Worm (Caenorhabditis elegans) whole organism, L2 larva: Measurements from ENCODE around the gene gst-39.

Experiments used
- C34F6.9 ChIP-seq: fragments of 150-350 bp; optimal IDR thresholded peaks from 2 replicates; lab custom pipeline; 2014; ENCODE audit warnings: missing biosample characterization, missing genetic modification characterization
- F13H6.1 ChIP-seq: sonication (generic microtip); optimal IDR thresholded peaks from 2 replicates; lab custom pipeline; 2016; ENCODE audit warnings: missing genetic modification characterization, missing compliant biosample characterization
- R02D3.7 ChIP-seq: fragments of 150-350 bp; optimal IDR thresholded peaks from 2 replicates; lab custom pipeline; 2014; ENCODE audit warnings: missing biosample characterization, missing genetic modification characterization
- Y55F3AM.14 ChIP-seq: fragments of 200-800 bp; sonication (Bioruptor generic); optimal IDR thresholded peaks from 2 replicates; lab custom pipeline; 2018; ENCODE audit warnings: mild to moderate bottlenecking, missing genetic modification characterization, missing compliant biosample characterization
- ZK546.5 ChIP-seq: sonication (generic microtip); optimal IDR thresholded peaks from 2 replicates; lab custom pipeline; 2017; ENCODE audit warnings: missing biosample characterization, missing genetic modification characterization
- alr-1 ChIP-seq: fragments of 150-350 bp; optimal IDR thresholded peaks from 2 replicates; lab custom pipeline; 2014; ENCODE audit warnings: missing biosample characterization, missing genetic modification characterization
- aly-2 ChIP-seq: fragments of 150-350 bp; optimal IDR thresholded peaks from 2 replicates; lab custom pipeline; 2014; ENCODE audit warnings: missing biosample characterization, missing genetic modification characterization
- ama-1 ChIP-seq: fragments of 150-350 bp; optimal IDR thresholded peaks from 2 replicates; lab custom pipeline; 2018; ENCODE audit warnings: inconsistent platforms
- blmp-1 ChIP-seq: sonication (generic microtip); optimal IDR thresholded peaks from 2 replicates; lab custom pipeline; 2017; ENCODE audit warnings: missing genetic modification characterization, mild to moderate bottlenecking, missing compliant biosample characterization, antibody characterized with exemption, moderate library complexity; ENCODE audit not compliant: insufficient read depth
- ceh-16 ChIP-seq: fragments of 150-350 bp; optimal IDR thresholded peaks from 2 replicates; lab custom pipeline; 2014; ENCODE audit warnings: missing biosample characterization, missing genetic modification characterization
- ceh-82 ChIP-seq: fragments of 150-350 bp; optimal IDR thresholded peaks from 2 replicates; lab custom pipeline; 2014; ENCODE audit warnings: missing biosample characterization, missing genetic modification characterization
- crh-2 ChIP-seq: sonication (generic microtip); optimal IDR thresholded peaks from 2 replicates; lab custom pipeline; 2017; ENCODE audit warnings: missing biosample characterization, missing genetic modification characterization
- dmd-4 ChIP-seq: sonication (generic microtip); optimal IDR thresholded peaks from 2 replicates; lab custom pipeline; 2017; ENCODE audit warnings: missing biosample characterization, missing genetic modification characterization
- egl-27 ChIP-seq: sonication (generic microtip); optimal IDR thresholded peaks from 3 replicates; lab custom pipeline; 2017; ENCODE audit warnings: missing biosample characterization, missing genetic modification reagents, missing genetic modification characterization
- elt-1 ChIP-seq: fragments of 150-350 bp; optimal IDR thresholded peaks from 2 replicates; lab custom pipeline; 2014; ENCODE audit warnings: missing biosample characterization, missing genetic modification characterization
- elt-3 ChIP-seq: sonication (generic microtip); optimal IDR thresholded peaks from 2 replicates; lab custom pipeline; 2017; ENCODE audit warnings: missing biosample characterization, missing genetic modification characterization
- fos-1 ChIP-seq: fragments of 150-350 bp; optimal IDR thresholded peaks from 2 replicates; lab custom pipeline; 2014; ENCODE audit warnings: missing biosample characterization, missing genetic modification characterization
- gmeb-1 ChIP-seq: fragments of 150-350 bp; optimal IDR thresholded peaks from 2 replicates; lab custom pipeline; 2014; ENCODE audit warnings: missing biosample characterization, missing genetic modification characterization
- lin-11 ChIP-seq: fragments of 150-350 bp; sonication (generic microtip); optimal IDR thresholded peaks from 2 replicates; lab custom pipeline; 2014; ENCODE audit warnings: missing biosample characterization, missing genetic modification characterization, inconsistent platforms, mixed read lengths
- lin-13 ChIP-seq: fragments of 150-350 bp; optimal IDR thresholded peaks from 2 replicates; lab custom pipeline; 2014; ENCODE audit warnings: missing biosample characterization, missing genetic modification reagents, missing genetic modification characterization
- lin-39 ChIP-seq: fragments of 150-350 bp; optimal IDR thresholded peaks from 2 replicates; lab custom pipeline; 2014; ENCODE audit warnings: missing biosample characterization, missing genetic modification reagents, missing genetic modification characterization
- lsy-2 ChIP-seq, 2 experiments: fragments of 150-350 bp in 1 of 2; sonication (generic microtip) in 1 of 2; optimal IDR thresholded peaks; 2 replicates each; lab custom pipeline; 2014 to 2017; ENCODE audit warnings: missing biosample characterization in 2 of 2, missing genetic modification characterization in 2 of 2
- mab-5 ChIP-seq: fragments of 150-350 bp; optimal IDR thresholded peaks from 2 replicates; lab custom pipeline; 2014; ENCODE audit warnings: missing biosample characterization, missing genetic modification characterization
- mbf-1 ChIP-seq: sonication (generic microtip); optimal IDR thresholded peaks from 2 replicates; lab custom pipeline; 2017; ENCODE audit warnings: missing biosample characterization, missing genetic modification characterization
- mdl-1 ChIP-seq, 2 experiments: fragments of 150-350 bp in 1 of 2; sonication (generic microtip) in 1 of 2; optimal IDR thresholded peaks; 2 replicates each; lab custom pipeline; 2017; ENCODE audit warnings: missing biosample characterization in 2 of 2, missing genetic modification characterization in 2 of 2
- nhr-10 ChIP-seq: sonication (generic microtip); optimal IDR thresholded peaks from 2 replicates; lab custom pipeline; 2017; ENCODE audit warnings: missing biosample characterization, missing genetic modification characterization
- nhr-11 ChIP-seq: fragments of 150-350 bp; optimal IDR thresholded peaks from 2 replicates; lab custom pipeline; 2014; ENCODE audit warnings: missing biosample characterization, missing genetic modification characterization
- nhr-12 ChIP-seq: fragments of 150-350 bp; optimal IDR thresholded peaks from 2 replicates; lab custom pipeline; 2014; ENCODE audit warnings: missing biosample characterization, missing genetic modification characterization
- nhr-129 ChIP-seq: fragments of 150-350 bp; optimal IDR thresholded peaks from 2 replicates; lab custom pipeline; 2014; ENCODE audit warnings: missing biosample characterization, missing genetic modification characterization
- nhr-21 ChIP-seq: fragments of 150-350 bp; optimal IDR thresholded peaks from 2 replicates; lab custom pipeline; 2014; ENCODE audit warnings: missing biosample characterization, missing genetic modification characterization
- nhr-23 ChIP-seq: fragments of 150-350 bp; optimal IDR thresholded peaks from 2 replicates; lab custom pipeline; 2014; ENCODE audit warnings: missing biosample characterization, missing genetic modification reagents, missing genetic modification characterization
- nhr-237 ChIP-seq: fragments of 150-350 bp; optimal IDR thresholded peaks from 2 replicates; lab custom pipeline; 2014; ENCODE audit warnings: missing biosample characterization, missing genetic modification characterization
- nhr-25 ChIP-seq: fragments of 150-350 bp; sonication (generic microtip); optimal IDR thresholded peaks from 3 replicates; lab custom pipeline; 2014; ENCODE audit warnings: missing biosample characterization, missing genetic modification characterization
- nhr-6 ChIP-seq: fragments of 150-350 bp; optimal IDR thresholded peaks from 2 replicates; lab custom pipeline; 2014; ENCODE audit warnings: missing biosample characterization, missing genetic modification characterization
- nhr-77 ChIP-seq: fragments of 150-350 bp; optimal IDR thresholded peaks from 2 replicates; lab custom pipeline; 2014; ENCODE audit warnings: missing biosample characterization, missing genetic modification characterization
- peb-1 ChIP-seq: fragments of 150-350 bp; optimal IDR thresholded peaks from 2 replicates; lab custom pipeline; 2014; ENCODE audit warnings: missing biosample characterization, missing genetic modification characterization
- sem-4 ChIP-seq: fragments of 150-350 bp; optimal IDR thresholded peaks from 2 replicates; lab custom pipeline; 2014; ENCODE audit warnings: missing biosample characterization, missing genetic modification reagents, missing genetic modification characterization
- skn-1 ChIP-seq: sonication (generic microtip); optimal IDR thresholded peaks from 2 replicates; lab custom pipeline; 2017; ENCODE audit warnings: missing biosample characterization, missing genetic modification characterization
- sma-3 ChIP-seq: sonication (generic microtip); optimal IDR thresholded peaks from 2 replicates; lab custom pipeline; 2016; ENCODE audit warnings: missing genetic modification reagents, missing genetic modification characterization, missing compliant biosample characterization
- snpc-4 ChIP-seq: fragments of 150-350 bp; optimal IDR thresholded peaks from 2 replicates; lab custom pipeline; 2014; ENCODE audit warnings: missing biosample characterization, missing genetic modification characterization
- unc-39 ChIP-seq: fragments of 150-350 bp; optimal IDR thresholded peaks from 2 replicates; lab custom pipeline; 2014; ENCODE audit warnings: missing biosample characterization, missing genetic modification characterization
- unc-55 ChIP-seq: fragments of 150-350 bp; sonication (generic microtip); optimal IDR thresholded peaks from 3 replicates; lab custom pipeline; 2014; ENCODE audit warnings: missing biosample characterization, missing genetic modification reagents, missing genetic modification characterization
- unc-62 ChIP-seq: fragments of 150-350 bp; optimal IDR thresholded peaks from 2 replicates; lab custom pipeline; 2014; ENCODE audit warnings: missing biosample characterization, missing genetic modification reagents, missing genetic modification characterization
- zag-1 ChIP-seq: fragments of 150-350 bp; optimal IDR thresholded peaks from 2 replicates; lab custom pipeline; 2014; ENCODE audit warnings: missing biosample characterization, missing genetic modification characterization
- ztf-1 ChIP-seq: fragments of 200-800 bp; sonication (Bioruptor generic); conservative IDR thresholded peaks from 2 replicates; pipeline ENCODE4 v1.3.6; 2022; ENCODE audit warnings: missing genetic modification characterization, missing compliant biosample characterization
- ztf-11 ChIP-seq: sonication (generic microtip); optimal IDR thresholded peaks from 2 replicates; lab custom pipeline; 2017; ENCODE audit warnings: missing biosample characterization, missing genetic modification characterization
- ztf-4 ChIP-seq: fragments of 150-350 bp; optimal IDR thresholded peaks from 2 replicates; lab custom pipeline; 2014; ENCODE audit warnings: missing biosample characterization, missing genetic modification characterization

gst-39 gene

ce11 chrII:15196433-15196832 lies 24.7 kb upstream of the gst-39 start, which contains the start of gene spsb-1:
spsb-1 (plus strand) TSS chrII:15196733.
- no peak for TF ChIP-seq snpc-4
- TF ChIP-seq egl-27 = no peak
- TF ChIP-seq nhr-11 (tag; lab: Kevin White, UChicago) = no peak
- TF ChIP-seq unc-62 (GFP tag; lab: Kevin White, UChicago) = no peak
- no peak for TF ChIP-seq unc-55 (GFP tag; lab: Kevin White, UChicago)
- TF ChIP-seq mab-5 (tag; lab: Kevin White, UChicago) = no peak
- no peak for TF ChIP-seq C34F6.9
- TF ChIP-seq ceh-16 = no peak
- TF ChIP-seq nhr-21 = no peak
- TF ChIP-seq mdl-1 (tag; optimal IDR thresholded peaks at IDR 0.05; lab: Kevin White, UChicago) = no peak
- TF ChIP-seq lin-39 (tag; lab: Kevin White, UChicago) = no peak
- TF ChIP-seq sem-4 (tag; lab: Kevin White, UChicago) = no peak
- no peak for TF ChIP-seq nhr-237 (tag; lab: Kevin White, UChicago)
- TF ChIP-seq ztf-11 (tag; lab: Kevin White, UChicago) = no peak
- no peak for TF ChIP-seq ZK546.5 (tag; lab: Kevin White, UChicago)
- TF ChIP-seq lsy-2 (tag; optimal IDR thresholded peaks at IDR 0.05; lab: Kevin White, UChicago) = no peak
- TF ChIP-seq zag-1 (tag; lab: Kevin White, UChicago) = no peak
- TF ChIP-seq R02D3.7 = no peak
- TF ChIP-seq nhr-23 (tag; lab: Kevin White, UChicago) = no peak

DNA sequence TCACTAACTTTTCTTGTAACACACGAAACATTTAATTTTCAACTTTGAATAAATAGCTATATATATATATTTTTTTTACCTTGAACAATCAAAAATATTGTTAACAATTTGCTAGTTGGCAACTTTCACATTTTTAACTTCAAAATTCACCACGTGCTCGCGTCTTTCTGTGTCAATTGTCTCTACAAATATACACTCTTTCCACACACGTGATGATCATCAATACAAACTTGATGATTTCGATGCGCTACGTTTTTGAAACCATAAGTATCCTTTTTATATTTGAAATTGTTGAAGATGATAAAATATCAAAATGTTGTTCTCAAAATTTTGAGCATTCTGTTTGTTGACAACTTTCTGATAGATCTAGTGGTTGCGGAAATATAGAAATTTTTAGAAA lies 23.6 kb upstream of the gst-39 start:
- peak; percentile 31 for TF ChIP-seq nhr-129 (tag; lab: Kevin White, UChicago)
- no peak for TF ChIP-seq egl-27
- TF ChIP-seq, all 48 proteins: peak for 1

- TF ChIP-seq mab-5 (tag; lab: Kevin White, UChicago) = no peak
- TF ChIP-seq nhr-77 (tag; lab: Kevin White, UChicago) = no peak
- no peak for TF ChIP-seq skn-1 (tag; lab: Kevin White, UChicago)
- TF ChIP-seq nhr-12 (tag; lab: Kevin White, UChicago) = no peak
- TF ChIP-seq dmd-4 (tag; lab: Kevin White, UChicago) = no peak
- no peak for TF ChIP-seq R02D3.7
- TF ChIP-seq sem-4 (tag; lab: Kevin White, UChicago) = no peak
- TF ChIP-seq nhr-129 (tag; lab: Kevin White, UChicago) = peak; percentile 44
- TF ChIP-seq nhr-23 (tag; lab: Kevin White, UChicago) = no peak
- TF ChIP-seq ZK546.5 (tag; lab: Kevin White, UChicago) = no peak
- TF ChIP-seq ztf-4 = peak; percentile 44
- TF ChIP-seq ceh-16 = no peak
- no peak for TF ChIP-seq egl-27
- no peak for TF ChIP-seq peb-1 (tag; lab: Kevin White, UChicago)
- TF ChIP-seq ama-1 (lab: Kevin White, UChicago) = no peak
- TF ChIP-seq elt-1 (tag; lab: Kevin White, UChicago) = no peak
- TF ChIP-seq Y55F3AM.14 (GFP tag; lab: Kevin White, UChicago) = no peak
- no peak for TF ChIP-seq gmeb-1
- TF ChIP-seq unc-39 (tag; lab: Kevin White, UChicago) = no peak
- TF ChIP-seq mdl-1 (tag; optimal IDR thresholded peaks at IDR 0.05; lab: Kevin White, UChicago) = peak in 1 of 2 experiments; percentile 79
- TF ChIP-seq F13H6.1 (tag; lab: Kevin White, UChicago) = peak; percentile 66
- no peak for TF ChIP-seq nhr-6 (tag; lab: Kevin White, UChicago)
- no peak for TF ChIP-seq snpc-4
- peak; percentile 59 for TF ChIP-seq crh-2
- TF ChIP-seq lin-11 = peak; percentile 40
- TF ChIP-seq lsy-2 (tag; optimal IDR thresholded peaks at IDR 0.05; lab: Kevin White, UChicago) = peak in 1 of 2 experiments; percentile 53
- no peak for TF ChIP-seq nhr-10 (tag; lab: Kevin White, UChicago)
- TF ChIP-seq ztf-11 (tag; lab: Kevin White, UChicago) = no peak
- TF ChIP-seq C34F6.9 = peak; percentile 72
- TF ChIP-seq alr-1 = no peak
- no peak for TF ChIP-seq lin-39 (tag; lab: Kevin White, UChicago)
- no peak for TF ChIP-seq zag-1 (tag; lab: Kevin White, UChicago)
- peak; percentile 56 for TF ChIP-seq fos-1 (tag; lab: Kevin White, UChicago)
- no peak for TF ChIP-seq elt-3 (tag; lab: Kevin White, UChicago)
- no peak for TF ChIP-seq aly-2
- TF ChIP-seq ztf-1 (GFP tag; lab: Robert Waterston, UW) = no peak
- no peak for TF ChIP-seq nhr-237 (tag; lab: Kevin White, UChicago)
- no peak for TF ChIP-seq ceh-82 (tag; lab: Kevin White, UChicago)
- TF ChIP-seq lin-13 = peak; percentile 23
- no peak for TF ChIP-seq unc-62 (GFP tag; lab: Kevin White, UChicago)
- TF ChIP-seq mbf-1 (tag; lab: Kevin White, UChicago) = no peak
- peak; percentile 27 for TF ChIP-seq sma-3 (GFP tag; lab: Kevin White, UChicago)
- TF ChIP-seq blmp-1 (tag; lab: Kevin White, UChicago) = no peak
- TF ChIP-seq unc-55 (GFP tag; lab: Kevin White, UChicago) = no peak
- TF ChIP-seq nhr-25 = no peak
- TF ChIP-seq nhr-11 (tag; lab: Kevin White, UChicago) = no peak
- TF ChIP-seq nhr-21 = no peak
These were observed 22.2 kb upstream of the gst-39 start for ce11 chrII:15193961-15194360.
